Worm (Caenorhabditis elegans) whole organism, L1 larva: Measurements from ENCODE around the gene pek-1.

Source experiments
- Y116A8C.19 ChIP-seq: sonication (generic microtip); optimal IDR thresholded peaks from 2 replicates; lab custom pipeline; 2016; ENCODE audit warnings: missing compliant biosample characterization, missing genetic modification characterization, borderline replicate concordance
- alr-1 ChIP-seq: fragments of 200-800 bp; sonication (Bioruptor generic); optimal IDR thresholded peaks from 2 replicates; lab custom pipeline; 2018; ENCODE audit warnings: borderline replicate concordance, mild to moderate bottlenecking, missing genetic modification characterization, missing compliant biosample characterization
- ama-1 ChIP-seq: fragments of 150-350 bp; optimal IDR thresholded peaks from 2 replicates; lab custom pipeline; 2014
- dpl-1 ChIP-seq, 3 experiments: fragments of 150-350 bp in 2 of 3; sonication (generic microtip) in 1 of 3; optimal IDR thresholded peaks; 2 replicates each; lab custom pipeline; 2014 to 2017; ENCODE audit warnings: missing biosample characterization in 3 of 3, missing genetic modification characterization in 3 of 3, missing genetic modification reagents in 3 of 3
- egl-13 ChIP-seq: sonication (generic microtip); optimal IDR thresholded peaks from 2 replicates; lab custom pipeline; 2016; ENCODE audit warnings: missing genotype, missing genetic modification reagents, missing genetic modification characterization, missing compliant biosample characterization
- fkh-10 ChIP-seq: sonication (generic microtip); optimal IDR thresholded peaks from 2 replicates; lab custom pipeline; 2017; ENCODE audit warnings: missing biosample characterization, missing genetic modification reagents, missing genetic modification characterization
- lin-39 ChIP-seq: fragments of 150-350 bp; optimal IDR thresholded peaks from 2 replicates; lab custom pipeline; 2014; ENCODE audit warnings: missing biosample characterization, missing genetic modification reagents, missing genetic modification characterization
- nhr-237 ChIP-seq: fragments of 150-350 bp; optimal IDR thresholded peaks from 2 replicates; lab custom pipeline; 2014; ENCODE audit warnings: missing biosample characterization, missing genetic modification characterization
- nhr-28 ChIP-seq: fragments of 150-350 bp; optimal IDR thresholded peaks from 2 replicates; lab custom pipeline; 2014; ENCODE audit warnings: missing biosample characterization, missing genetic modification characterization
- sptf-1 ChIP-seq: fragments of 150-350 bp; optimal IDR thresholded peaks from 2 replicates; lab custom pipeline; 2014; ENCODE audit warnings: missing biosample characterization, missing genetic modification characterization
- unc-62 ChIP-seq: fragments of 150-350 bp; optimal IDR thresholded peaks from 2 replicates; lab custom pipeline; 2014; ENCODE audit warnings: missing biosample characterization, missing genetic modification reagents, missing genetic modification characterization
- unc-86 ChIP-seq: sonication (generic microtip); optimal IDR thresholded peaks from 2 replicates; lab custom pipeline; 2016; ENCODE audit warnings: missing genetic modification characterization, missing compliant biosample characterization
- zag-1 ChIP-seq: fragments of 150-350 bp; optimal IDR thresholded peaks from 2 replicates; lab custom pipeline; 2014; ENCODE audit warnings: missing biosample characterization, missing genetic modification characterization

DNA sequence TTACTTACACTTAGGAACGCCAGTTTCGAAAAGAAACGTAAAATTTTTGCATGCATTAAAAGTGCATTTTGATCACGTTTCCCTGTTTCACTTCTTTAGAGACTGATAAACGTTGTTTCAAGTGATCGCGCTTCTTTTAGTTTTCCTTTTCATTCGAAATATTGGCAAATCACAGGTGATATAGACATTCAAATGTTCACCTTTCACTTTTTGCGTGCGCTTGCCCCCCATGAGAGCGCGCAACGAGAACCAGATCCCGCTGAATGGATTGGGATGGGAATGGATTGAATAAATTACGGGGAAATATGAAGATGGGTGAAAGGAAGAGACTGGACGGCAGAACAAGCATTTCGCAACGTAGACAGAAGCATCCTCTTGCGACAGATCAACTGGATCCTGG is 46.9 kb upstream of the pek-1 start:
- TF ChIP-seq dpl-1 (GFP tag; optimal IDR thresholded peaks at IDR 0.05; lab: Kevin White, UChicago) (no peak), ama-1 (lab: Kevin White, UChicago) (no peak), sptf-1 (tag; lab: Kevin White, UChicago) (no peak), unc-62 (no peak), egl-13 (tag; lab: Kevin White, UChicago) (no peak), lin-39 (no peak), zag-1 (tag; lab: Kevin White, UChicago) (no peak), nhr-28 (no peak), alr-1 (tag; lab: Kevin White, UChicago) (no peak), Y116A8C.19 (tag; lab: Kevin White, UChicago) (no peak), unc-86 (tag; lab: Kevin White, UChicago) (no peak), fkh-10 (GFP tag; lab: Kevin White, UChicago) (no peak), nhr-237 (no peak)
